Fruit fly (Drosophila melanogaster) S2 (cell line): ENCODE results near the gene Mfe2.

ENCODE experiments used
- CG8478 ChIP-seq: fragments of >200 bp; optimal IDR thresholded peaks from 2 replicates; lab custom pipeline; 2018
- CTCF ChIP-seq, 2 experiments: fragments of >200 bp; optimal IDR thresholded peaks; 2 replicates each; lab custom pipeline; 2018

dm6 chrX:16263415-16263814 is 7.3 kb upstream of the Mfe2 start:
- TF ChIP-seq CG8478 = no peak
- no peak for TF ChIP-seq CTCF (optimal IDR thresholded peaks at IDR 0.05; lab: Kevin White, UChicago)
